Fruit fly (Drosophila melanogaster): ENCODE results near the gene CG13310.

CG13310 gene

DNA sequence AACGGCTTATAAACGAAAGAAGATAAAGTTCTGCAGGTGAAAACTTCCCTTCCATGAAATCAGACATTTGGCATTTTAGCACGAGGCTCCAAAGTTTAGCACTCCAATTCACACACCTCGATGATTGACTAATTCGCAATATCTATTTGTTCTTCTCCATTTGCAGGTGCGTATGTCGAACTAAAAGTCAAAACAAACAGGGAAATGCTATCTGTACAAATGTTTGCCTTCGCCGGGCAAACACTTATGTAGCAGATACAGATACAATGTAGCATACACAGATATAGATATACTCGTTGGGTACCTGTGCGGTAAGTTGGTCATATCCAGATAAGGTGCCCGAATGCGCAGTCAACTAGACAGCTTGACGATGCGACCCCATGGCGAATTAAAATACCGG, 34.6 kb upstream of the CG13310 start:
- no peak for TF ChIP-seq CG7101 (tag; optimal IDR thresholded peaks at IDR 0.05)
- no peak for TF ChIP-seq ovo (GFP tag; optimal IDR thresholded peaks at IDR 0.05)
- no peak for TF ChIP-seq Hr96 (GFP tag; optimal IDR thresholded peaks at IDR 0.05)
- no peak for TF ChIP-seq bab1 (GFP tag; optimal IDR thresholded peaks at IDR 0.05)
- no peak for TF ChIP-seq cic (GFP tag; optimal IDR thresholded peaks at IDR 0.05)
- no peak for TF ChIP-seq Crg-1 (GFP tag; optimal IDR thresholded peaks at IDR 0.05)
- TF ChIP-seq toe (GFP tag; optimal IDR thresholded peaks at IDR 0.05) = no peak
- no peak for TF ChIP-seq CG5204 (GFP tag; optimal IDR thresholded peaks at IDR 0.05)
- TF ChIP-seq CG12768 (GFP tag; optimal IDR thresholded peaks at IDR 0.05) = no peak
- no peak for TF ChIP-seq cnc (optimal IDR thresholded peaks at IDR 0.05)
- no peak for TF ChIP-seq pad (GFP tag; optimal IDR thresholded peaks at IDR 0.05)
- TF ChIP-seq CG1620 (GFP tag; optimal IDR thresholded peaks at IDR 0.05) = no peak
- TF ChIP-seq CG14711 (tag; optimal IDR thresholded peaks at IDR 0.05) = no peak
- no peak for TF ChIP-seq Mnt (GFP tag; optimal IDR thresholded peaks at IDR 0.05)
- no peak for TF ChIP-seq CG11617 (GFP tag; optimal IDR thresholded peaks at IDR 0.05)
- no peak for TF ChIP-seq tj (GFP tag; optimal IDR thresholded peaks at IDR 0.05)
- no peak for TF ChIP-seq CG7045 (GFP tag; optimal IDR thresholded peaks at IDR 0.05)
- no peak for TF ChIP-seq kay (GFP tag; ENCODE audit: borderline replicate concordance)
- TF ChIP-seq CG33017 (tag; optimal IDR thresholded peaks at IDR 0.05) = no peak
- no peak for TF ChIP-seq Clk (GFP tag; optimal IDR thresholded peaks at IDR 0.05)

- TF ChIP-seq CG11617 (GFP tag; optimal IDR thresholded peaks at IDR 0.05) (no peak), CG33017 (tag; optimal IDR thresholded peaks at IDR 0.05) (no peak), CG5204 (GFP tag; optimal IDR thresholded peaks at IDR 0.05) (no peak), kay (GFP tag; ENCODE audit: borderline replicate concordance) (no peak), cnc (optimal IDR thresholded peaks at IDR 0.05) (no peak)
Measured at dm6 chr3L:8834486-8834885, 34.2 kb upstream of the CG13310 start.

DNA sequence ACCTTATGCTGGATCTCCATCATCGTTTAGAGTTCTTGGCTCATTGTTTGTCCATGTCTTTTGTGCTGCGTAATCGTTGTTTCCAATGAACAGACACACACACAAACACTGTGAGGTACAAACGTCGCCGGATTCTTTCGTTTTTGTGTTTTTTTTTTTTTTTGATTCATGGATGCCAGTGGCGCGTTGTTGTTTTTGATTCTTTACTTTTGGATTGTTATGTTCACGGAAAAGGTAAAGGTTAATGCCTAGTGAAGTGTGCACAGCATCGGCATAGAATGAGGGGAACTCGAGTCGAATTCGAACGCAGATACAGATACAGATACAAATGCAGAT, 33.1 kb upstream of the CG13310 start:
- TF ChIP-seq pad (GFP tag; optimal IDR thresholded peaks at IDR 0.05) (no peak), CG5204 (GFP tag; optimal IDR thresholded peaks at IDR 0.05) (no peak), toe (GFP tag; optimal IDR thresholded peaks at IDR 0.05) (no peak), Crg-1 (GFP tag; optimal IDR thresholded peaks at IDR 0.05) (no peak)

dm6 chr3L:8832737-8833466, 32.6 kb upstream of the CG13310 start:
- TF ChIP-seq ovo (GFP tag; optimal IDR thresholded peaks at IDR 0.05) (no peak), CG7101 (tag; optimal IDR thresholded peaks at IDR 0.05) (no peak), CG12768 (GFP tag; optimal IDR thresholded peaks at IDR 0.05) (no peak), toe (GFP tag; optimal IDR thresholded peaks at IDR 0.05) (no peak), tj (GFP tag; optimal IDR thresholded peaks at IDR 0.05) (no peak), CG7045 (GFP tag; optimal IDR thresholded peaks at IDR 0.05) (no peak), Mnt (GFP tag; optimal IDR thresholded peaks at IDR 0.05) (no peak), CG33017 (tag; optimal IDR thresholded peaks at IDR 0.05) (no peak), CG11617 (GFP tag; optimal IDR thresholded peaks at IDR 0.05) (no peak), cnc (optimal IDR thresholded peaks at IDR 0.05) (no peak), pad (GFP tag; optimal IDR thresholded peaks at IDR 0.05) (no peak)

- TF ChIP-seq CG11617 (GFP tag; optimal IDR thresholded peaks at IDR 0.05) (no peak), bab1 (GFP tag; optimal IDR thresholded peaks at IDR 0.05) (no peak), CG1620 (GFP tag; optimal IDR thresholded peaks at IDR 0.05) (no peak), kay (GFP tag; ENCODE audit: borderline replicate concordance) (no peak), Hr96 (GFP tag; optimal IDR thresholded peaks at IDR 0.05) (no peak), Clk (GFP tag; optimal IDR thresholded peaks at IDR 0.05) (no peak), tj (GFP tag; optimal IDR thresholded peaks at IDR 0.05) (no peak), CG14711 (tag; optimal IDR thresholded peaks at IDR 0.05) (no peak), cic (GFP tag; optimal IDR thresholded peaks at IDR 0.05) (no peak), CG5204 (GFP tag; optimal IDR thresholded peaks at IDR 0.05) (no peak), CG7045 (GFP tag; optimal IDR thresholded peaks at IDR 0.05) (no peak), toe (GFP tag; optimal IDR thresholded peaks at IDR 0.05) (no peak), Crg-1 (GFP tag; optimal IDR thresholded peaks at IDR 0.05) (no peak), Mnt (GFP tag; optimal IDR thresholded peaks at IDR 0.05) (no peak), pad (GFP tag; optimal IDR thresholded peaks at IDR 0.05) (no peak), CG33017 (tag; optimal IDR thresholded peaks at IDR 0.05) (no peak)
Measured at dm6 chr3L:8830954-8831353, 30.6 kb upstream of the CG13310 start.

- no peak for TF ChIP-seq Mnt (GFP tag; optimal IDR thresholded peaks at IDR 0.05)
- TF ChIP-seq pad (GFP tag; optimal IDR thresholded peaks at IDR 0.05) = no peak
- peak; percentile 67 for TF ChIP-seq kay (GFP tag; ENCODE audit: borderline replicate concordance)
- peak; percentile 23 for TF ChIP-seq tj (GFP tag; optimal IDR thresholded peaks at IDR 0.05)
Measured at dm6 chr3L:8830017-8830702, 29.8 kb upstream of the CG13310 start.

DNA sequence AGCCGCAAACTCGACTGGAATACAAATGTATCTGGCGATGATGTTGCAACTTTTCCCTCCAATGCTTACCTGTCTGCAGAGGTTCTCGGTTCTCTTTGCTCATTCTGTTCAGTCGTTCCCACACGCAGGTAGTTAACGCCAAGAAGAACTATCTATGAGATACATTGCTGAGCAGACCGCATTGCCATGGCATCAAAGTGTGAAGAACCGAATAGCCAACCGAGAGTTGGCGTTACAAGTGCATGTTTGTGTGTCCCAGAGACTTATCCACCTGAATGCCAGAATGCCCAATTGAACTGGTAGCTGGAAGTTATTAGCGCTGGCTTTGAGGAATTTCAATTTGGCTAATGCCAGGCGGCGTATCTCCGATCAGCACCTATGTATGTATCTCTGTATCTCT, 29.2 kb upstream of the CG13310 start:
- TF ChIP-seq Hr96 (GFP tag; optimal IDR thresholded peaks at IDR 0.05) = no peak

Measured in whole organism, adult.